Fruit fly (Drosophila melanogaster): ENCODE results near the gene CG7465.

The CG7465 gene

dm6 chr3L:4472768-4473167, 7.3 kb upstream of the CG7465 start, which contains the start of gene CG11349:
Gene CG11349, plus strand, starts transcription at chr3L:4473068.
- TF ChIP-seq noc (tag; optimal IDR thresholded peaks at IDR 0.05), result no peak

dm6 chr3L:4474946-4475470, 5.1 kb upstream of the CG7465 start:
- TF ChIP-seq noc (tag; optimal IDR thresholded peaks at IDR 0.05), result peak; percentile 43

dm6 chr3L:4475704-4476103, 4.4 kb upstream of the CG7465 start:
- TF ChIP-seq noc (tag; optimal IDR thresholded peaks at IDR 0.05), result no peak

- TF ChIP-seq noc (tag; optimal IDR thresholded peaks at IDR 0.05), result no peak
Observed at dm6 chr3L:4477656-4478254, 2.3 kb upstream of the CG7465 start.

- no peak for TF ChIP-seq noc (tag; optimal IDR thresholded peaks at IDR 0.05)
Observed at dm6 chr3L:4480764-4481163, 681 bp downstream of the CG7465 start.

- TF ChIP-seq noc (tag; optimal IDR thresholded peaks at IDR 0.05), result no peak
Observed at dm6 chr3L:4482509-4482908, 2.4 kb downstream of the CG7465 start, which contains the start of gene CG11350. Gene CG11350, plus strand, starts transcription at chr3L:4482809.

- TF ChIP-seq noc (tag; optimal IDR thresholded peaks at IDR 0.05), result no peak
Observed at dm6 chr3L:4484623-4485022, 4.5 kb downstream of the CG7465 start.

- TF ChIP-seq noc (tag; optimal IDR thresholded peaks at IDR 0.05), result no peak
Observed at dm6 chr3L:4489490-4489889, 9.4 kb downstream of the CG7465 start.

- no peak for TF ChIP-seq noc (tag; optimal IDR thresholded peaks at IDR 0.05)
Observed at dm6 chr3L:4490702-4491243, 10.7 kb downstream of the CG7465 start, which contains the start of gene CG13722. Gene CG13722, minus strand, starts transcription at chr3L:4490963.

dm6 chr3L:4493609-4494008, 13.5 kb downstream of the CG7465 start:
- TF ChIP-seq noc (tag; optimal IDR thresholded peaks at IDR 0.05), result no peak

- TF ChIP-seq noc (tag; optimal IDR thresholded peaks at IDR 0.05), result no peak
Observed at dm6 chr3L:4494603-4495002, 14.5 kb downstream of the CG7465 start.

- no peak for TF ChIP-seq noc (tag; optimal IDR thresholded peaks at IDR 0.05)
Observed at dm6 chr3L:4497677-4498076, 17.6 kb downstream of the CG7465 start, which contains the start of gene CG13721. Gene CG13721, minus strand, starts transcription at chr3L:4497777.

dm6 chr3L:4500400-4500799, 20.3 kb downstream of the CG7465 start, which contains the start of gene CG13720:
Gene CG13720, minus strand, starts transcription at chr3L:4500500.
- no peak for TF ChIP-seq noc (tag; optimal IDR thresholded peaks at IDR 0.05)

dm6 chr3L:4501406-4501805, 21.3 kb downstream of the CG7465 start:
- TF ChIP-seq noc (tag; optimal IDR thresholded peaks at IDR 0.05), result no peak

- no peak for TF ChIP-seq noc (tag; optimal IDR thresholded peaks at IDR 0.05)
Observed at dm6 chr3L:4507846-4508245, 27.8 kb downstream of the CG7465 start.

- no peak for TF ChIP-seq noc (tag; optimal IDR thresholded peaks at IDR 0.05)
Observed at dm6 chr3L:4508307-4508706, 28.2 kb downstream of the CG7465 start, which contains the start of gene NT1. Gene NT1, minus strand, starts transcription at chr3L:4508433.

dm6 chr3L:4508926-4509457, 28.9 kb downstream of the CG7465 start:
- TF ChIP-seq noc (tag; optimal IDR thresholded peaks at IDR 0.05), result no peak
